Fruit fly (Drosophila melanogaster) whole organism, larva: ENCODE results near the gene Grip71.
A peak's percentile ranks its signal among the peaks of the same experiment; 100 is the strongest.

Source experiments
- noc ChIP-seq: fragments of 200-800 bp; sonication (Bioruptor generic); optimal IDR thresholded peaks from 3 replicates; lab custom pipeline; 2019; ENCODE audit warnings: missing biosample characterization, mild to moderate bottlenecking, missing genetic modification characterization, moderate library complexity

Grip71 gene

dm6 chr2L:18693877-18694723, 14.5 kb upstream of the Grip71 start:
- peak; percentile 77 for TF ChIP-seq noc (tag; lab: Kevin White, UChicago)

dm6 chr2L:18694724-18695105, 13.9 kb upstream of the Grip71 start:
- no peak for TF ChIP-seq noc (tag; lab: Kevin White, UChicago)

- TF ChIP-seq noc (tag; lab: Kevin White, UChicago), result peak; percentile 87
Measured at dm6 chr2L:18695404-18695804, 13.2 kb upstream of the Grip71 start, which contains the start of the genes CG10383 and CG10338. TSS of gene CG10383 (minus strand) at chr2L:18695602. TSS of gene CG10338 (plus strand) at chr2L:18695664.

dm6 chr2L:18698559-18699130, 10.0 kb upstream of the Grip71 start, which contains the start of gene CG10341:
TSS of gene CG10341 (plus strand) at chr2L:18698714.
- no peak for TF ChIP-seq noc (tag; lab: Kevin White, UChicago)

dm6 chr2L:18702721-18703488, 5.7 kb upstream of the Grip71 start, which contains the start of the genes CG10376 and CG10343:
TSS of gene CG10376 (minus strand) at chr2L:18703105.
TSS of gene CG10343 (plus strand) at chr2L:18703473.
- peak; percentile 85 for TF ChIP-seq noc (tag; lab: Kevin White, UChicago)

dm6 chr2L:18705617-18706046, 3.0 kb upstream of the Grip71 start, which contains the start of gene Jwa:
TSS of gene Jwa (minus strand) at chr2L:18705703.
- TF ChIP-seq noc (tag; lab: Kevin White, UChicago), result peak; percentile 93

- no peak for TF ChIP-seq noc (tag; lab: Kevin White, UChicago)
Measured at dm6 chr2L:18707844-18708238, 805 bp upstream of the Grip71 start.

dm6 chr2L:18713686-18714085, 5.0 kb downstream of the Grip71 start, which contains the start of gene Irk3:
TSS of gene Irk3 (minus strand) at chr2L:18713748.
- no peak for TF ChIP-seq noc (tag; lab: Kevin White, UChicago)

- no peak for TF ChIP-seq noc (tag; lab: Kevin White, UChicago)
Measured at dm6 chr2L:18714086-18714485, 5.4 kb downstream of the Grip71 start.

- no peak for TF ChIP-seq noc (tag; lab: Kevin White, UChicago)
Measured at dm6 chr2L:18717365-18718011, 8.8 kb downstream of the Grip71 start.

dm6 chr2L:18719583-18719982, 10.9 kb downstream of the Grip71 start:
- no peak for TF ChIP-seq noc (tag; lab: Kevin White, UChicago)

dm6 chr2L:18724842-18725241, 16.2 kb downstream of the Grip71 start:
- TF ChIP-seq noc (tag; lab: Kevin White, UChicago), result no peak

- no peak for TF ChIP-seq noc (tag; lab: Kevin White, UChicago)
Measured at dm6 chr2L:18727986-18728385, 19.3 kb downstream of the Grip71 start.

dm6 chr2L:18732291-18732690, 23.6 kb downstream of the Grip71 start, which contains the start of gene CG10348:
TSS of gene CG10348 (minus strand) at chr2L:18732524.
- TF ChIP-seq noc (tag; lab: Kevin White, UChicago), result no peak
